Worm (Caenorhabditis elegans) whole organism, L2 larva: ENCODE data around the gene B0563.9.

Experiments
- F13H6.1 ChIP-seq: sonication (generic microtip); optimal IDR thresholded peaks from 2 replicates; lab custom pipeline; 2016; ENCODE audit warnings: missing genetic modification characterization, missing compliant biosample characterization
- R02D3.7 ChIP-seq: fragments of 150-350 bp; optimal IDR thresholded peaks from 2 replicates; lab custom pipeline; 2014; ENCODE audit warnings: missing biosample characterization, missing genetic modification characterization
- Y55F3AM.14 ChIP-seq: fragments of 200-800 bp; sonication (Bioruptor generic); optimal IDR thresholded peaks from 2 replicates; lab custom pipeline; 2018; ENCODE audit warnings: mild to moderate bottlenecking, missing genetic modification characterization, missing compliant biosample characterization
- alr-1 ChIP-seq: fragments of 150-350 bp; optimal IDR thresholded peaks from 2 replicates; lab custom pipeline; 2014; ENCODE audit warnings: missing biosample characterization, missing genetic modification characterization
- aly-2 ChIP-seq: fragments of 150-350 bp; optimal IDR thresholded peaks from 2 replicates; lab custom pipeline; 2014; ENCODE audit warnings: missing biosample characterization, missing genetic modification characterization
- ama-1 ChIP-seq: fragments of 150-350 bp; optimal IDR thresholded peaks from 2 replicates; lab custom pipeline; 2018; ENCODE audit warnings: inconsistent platforms
- blmp-1 ChIP-seq: sonication (generic microtip); optimal IDR thresholded peaks from 2 replicates; lab custom pipeline; 2017; ENCODE audit warnings: missing genetic modification characterization, mild to moderate bottlenecking, missing compliant biosample characterization, antibody characterized with exemption, moderate library complexity; ENCODE audit not compliant: insufficient read depth
- crh-2 ChIP-seq: sonication (generic microtip); optimal IDR thresholded peaks from 2 replicates; lab custom pipeline; 2017; ENCODE audit warnings: missing biosample characterization, missing genetic modification characterization
- dmd-4 ChIP-seq: sonication (generic microtip); optimal IDR thresholded peaks from 2 replicates; lab custom pipeline; 2017; ENCODE audit warnings: missing biosample characterization, missing genetic modification characterization
- egl-27 ChIP-seq: sonication (generic microtip); optimal IDR thresholded peaks from 3 replicates; lab custom pipeline; 2017; ENCODE audit warnings: missing biosample characterization, missing genetic modification reagents, missing genetic modification characterization
- elt-1 ChIP-seq: fragments of 150-350 bp; optimal IDR thresholded peaks from 2 replicates; lab custom pipeline; 2014; ENCODE audit warnings: missing biosample characterization, missing genetic modification characterization
- elt-3 ChIP-seq: sonication (generic microtip); optimal IDR thresholded peaks from 2 replicates; lab custom pipeline; 2017; ENCODE audit warnings: missing biosample characterization, missing genetic modification characterization
- fos-1 ChIP-seq: fragments of 150-350 bp; optimal IDR thresholded peaks from 2 replicates; lab custom pipeline; 2014; ENCODE audit warnings: missing biosample characterization, missing genetic modification characterization
- gmeb-1 ChIP-seq: fragments of 150-350 bp; optimal IDR thresholded peaks from 2 replicates; lab custom pipeline; 2014; ENCODE audit warnings: missing biosample characterization, missing genetic modification characterization
- lin-39 ChIP-seq: fragments of 150-350 bp; optimal IDR thresholded peaks from 2 replicates; lab custom pipeline; 2014; ENCODE audit warnings: missing biosample characterization, missing genetic modification reagents, missing genetic modification characterization
- mab-5 ChIP-seq: fragments of 150-350 bp; optimal IDR thresholded peaks from 2 replicates; lab custom pipeline; 2014; ENCODE audit warnings: missing biosample characterization, missing genetic modification characterization
- mbf-1 ChIP-seq: sonication (generic microtip); optimal IDR thresholded peaks from 2 replicates; lab custom pipeline; 2017; ENCODE audit warnings: missing biosample characterization, missing genetic modification characterization
- mdl-1 ChIP-seq, 2 experiments: fragments of 150-350 bp in 1 of 2; sonication (generic microtip) in 1 of 2; optimal IDR thresholded peaks; 2 replicates each; lab custom pipeline; 2017; ENCODE audit warnings: missing biosample characterization in 2 of 2, missing genetic modification characterization in 2 of 2
- nhr-10 ChIP-seq: sonication (generic microtip); optimal IDR thresholded peaks from 2 replicates; lab custom pipeline; 2017; ENCODE audit warnings: missing biosample characterization, missing genetic modification characterization
- nhr-12 ChIP-seq: fragments of 150-350 bp; optimal IDR thresholded peaks from 2 replicates; lab custom pipeline; 2014; ENCODE audit warnings: missing biosample characterization, missing genetic modification characterization
- nhr-21 ChIP-seq: fragments of 150-350 bp; optimal IDR thresholded peaks from 2 replicates; lab custom pipeline; 2014; ENCODE audit warnings: missing biosample characterization, missing genetic modification characterization
- nhr-237 ChIP-seq: fragments of 150-350 bp; optimal IDR thresholded peaks from 2 replicates; lab custom pipeline; 2014; ENCODE audit warnings: missing biosample characterization, missing genetic modification characterization
- nhr-25 ChIP-seq: fragments of 150-350 bp; sonication (generic microtip); optimal IDR thresholded peaks from 3 replicates; lab custom pipeline; 2014; ENCODE audit warnings: missing biosample characterization, missing genetic modification characterization
- nhr-6 ChIP-seq: fragments of 150-350 bp; optimal IDR thresholded peaks from 2 replicates; lab custom pipeline; 2014; ENCODE audit warnings: missing biosample characterization, missing genetic modification characterization
- sem-4 ChIP-seq: fragments of 150-350 bp; optimal IDR thresholded peaks from 2 replicates; lab custom pipeline; 2014; ENCODE audit warnings: missing biosample characterization, missing genetic modification reagents, missing genetic modification characterization
- skn-1 ChIP-seq: sonication (generic microtip); optimal IDR thresholded peaks from 2 replicates; lab custom pipeline; 2017; ENCODE audit warnings: missing biosample characterization, missing genetic modification characterization
- sma-3 ChIP-seq: sonication (generic microtip); optimal IDR thresholded peaks from 2 replicates; lab custom pipeline; 2016; ENCODE audit warnings: missing genetic modification reagents, missing genetic modification characterization, missing compliant biosample characterization
- sma-9 ChIP-seq, 2 experiments: fragments of 150-350 bp in 1 of 2; sonication (generic microtip) in 1 of 2; optimal IDR thresholded peaks; 2 replicates each; lab custom pipeline; 2014 to 2016; ENCODE audit warnings: missing genetic modification characterization in 2 of 2, mild to moderate bottlenecking in 1 of 2, missing biosample characterization in 1 of 2, missing compliant biosample characterization in 1 of 2, missing genetic modification reagents in 1 of 2, moderate library complexity in 1 of 2
- unc-39 ChIP-seq: fragments of 150-350 bp; optimal IDR thresholded peaks from 2 replicates; lab custom pipeline; 2014; ENCODE audit warnings: missing biosample characterization, missing genetic modification characterization
- unc-62 ChIP-seq: fragments of 150-350 bp; optimal IDR thresholded peaks from 2 replicates; lab custom pipeline; 2014; ENCODE audit warnings: missing biosample characterization, missing genetic modification reagents, missing genetic modification characterization
- zag-1 ChIP-seq: fragments of 150-350 bp; optimal IDR thresholded peaks from 2 replicates; lab custom pipeline; 2014; ENCODE audit warnings: missing biosample characterization, missing genetic modification characterization
- ztf-1 ChIP-seq: fragments of 200-800 bp; sonication (Bioruptor generic); conservative IDR thresholded peaks from 2 replicates; pipeline ENCODE4 v1.3.6; 2022; ENCODE audit warnings: missing genetic modification characterization, missing compliant biosample characterization
- ztf-11 ChIP-seq: sonication (generic microtip); optimal IDR thresholded peaks from 2 replicates; lab custom pipeline; 2017; ENCODE audit warnings: missing biosample characterization, missing genetic modification characterization

Gene B0563.9

ce11 chrX:9206731-9207130 lies 38.4 kb downstream of the B0563.9 start:
- no peak for TF ChIP-seq crh-2 (tag; lab: Kevin White, UChicago)
- no peak for TF ChIP-seq blmp-1 (tag; lab: Kevin White, UChicago)
- TF ChIP-seq sma-3 (GFP tag; lab: Kevin White, UChicago) = no peak
- TF ChIP-seq mbf-1 (tag; lab: Kevin White, UChicago) = no peak
- no peak for TF ChIP-seq egl-27 (tag; lab: Kevin White, UChicago)
- no peak for TF ChIP-seq dmd-4 (tag; lab: Kevin White, UChicago)
- TF ChIP-seq skn-1 (tag; lab: Kevin White, UChicago) = no peak
- TF ChIP-seq nhr-6 (tag; lab: Kevin White, UChicago) = no peak

- no peak for TF ChIP-seq nhr-21
- TF ChIP-seq fos-1 (tag; lab: Kevin White, UChicago) = peak; percentile 74
These were observed 40.2 kb downstream of the B0563.9 start for ce11 chrX:9208492-9208891.

- TF ChIP-seq skn-1 (tag; lab: Kevin White, UChicago) = no peak
- TF ChIP-seq lin-39 (tag; lab: Kevin White, UChicago) = no peak
- TF ChIP-seq nhr-12 (tag; lab: Kevin White, UChicago) = no peak
- no peak for TF ChIP-seq ztf-11 (tag; lab: Kevin White, UChicago)
- TF ChIP-seq F13H6.1 (tag; lab: Kevin White, UChicago) = no peak
- no peak for TF ChIP-seq sma-3 (GFP tag; lab: Kevin White, UChicago)
- no peak for TF ChIP-seq gmeb-1 (tag; lab: Kevin White, UChicago)
- no peak for TF ChIP-seq sem-4
- TF ChIP-seq unc-39 = no peak
- TF ChIP-seq R02D3.7 = no peak
- no peak for TF ChIP-seq nhr-10 (tag; lab: Kevin White, UChicago)
- no peak for TF ChIP-seq elt-1 (tag; lab: Kevin White, UChicago)
- no peak for TF ChIP-seq nhr-25 (tag; lab: Kevin White, UChicago)
- no peak for TF ChIP-seq egl-27 (tag; lab: Kevin White, UChicago)
- no peak for TF ChIP-seq nhr-237 (tag; lab: Kevin White, UChicago)
- TF ChIP-seq ama-1 = no peak
- TF ChIP-seq nhr-21 = no peak
- TF ChIP-seq fos-1 (tag; lab: Kevin White, UChicago) = no peak
- no peak for TF ChIP-seq ztf-1 (GFP tag; lab: Robert Waterston, UW)
- no peak for TF ChIP-seq crh-2 (tag; lab: Kevin White, UChicago)
These were observed 40.6 kb downstream of the B0563.9 start for ce11 chrX:9208933-9209332.

- peak; percentile 23 for TF ChIP-seq gmeb-1 (tag; lab: Kevin White, UChicago)
- TF ChIP-seq R02D3.7 = no peak
- TF ChIP-seq fos-1 (tag; lab: Kevin White, UChicago) = peak; percentile 63
- TF ChIP-seq sma-9 (GFP tag; optimal IDR thresholded peaks at IDR 0.05; lab: Kevin White, UChicago) = peak; percentile 26
- TF ChIP-seq sma-9 (tag; optimal IDR thresholded peaks at IDR 0.05; lab: Kevin White, UChicago) = no peak
- TF ChIP-seq blmp-1 (tag; lab: Kevin White, UChicago) = no peak
- no peak for TF ChIP-seq zag-1 (tag; lab: Kevin White, UChicago)
- peak; percentile 31 for TF ChIP-seq F13H6.1 (tag; lab: Kevin White, UChicago)
- TF ChIP-seq elt-1 (tag; lab: Kevin White, UChicago) = no peak
These were observed 41.7 kb downstream of the B0563.9 start for ce11 chrX:9210086-9210485.

ce11 chrX:9212675-9213074 lies 44.3 kb downstream of the B0563.9 start:
- TF ChIP-seq elt-3 (tag; lab: Kevin White, UChicago) (no peak), mdl-1 (tag; optimal IDR thresholded peaks at IDR 0.05; lab: Kevin White, UChicago) (no peak), nhr-10 (tag; lab: Kevin White, UChicago) (no peak), lin-39 (tag; lab: Kevin White, UChicago) (no peak), zag-1 (tag; lab: Kevin White, UChicago) (no peak), unc-62 (GFP tag; lab: Kevin White, UChicago) (no peak), Y55F3AM.14 (GFP tag; lab: Kevin White, UChicago) (no peak), nhr-21 (no peak), aly-2 (no peak), crh-2 (tag; lab: Kevin White, UChicago) (peak; percentile 64), sma-9 (GFP tag; optimal IDR thresholded peaks at IDR 0.05; lab: Kevin White, UChicago) (peak; percentile 38), sma-9 (tag; optimal IDR thresholded peaks at IDR 0.05; lab: Kevin White, UChicago) (no peak), alr-1 (tag; lab: Kevin White, UChicago) (no peak), mab-5 (tag; lab: Kevin White, UChicago) (no peak), ztf-11 (tag; lab: Kevin White, UChicago) (no peak), sma-3 (GFP tag; lab: Kevin White, UChicago) (no peak), fos-1 (tag; lab: Kevin White, UChicago) (peak; percentile 91)
